Fruit fly (Drosophila melanogaster): ENCODE data around the gene CASK.

CASK gene

DNA sequence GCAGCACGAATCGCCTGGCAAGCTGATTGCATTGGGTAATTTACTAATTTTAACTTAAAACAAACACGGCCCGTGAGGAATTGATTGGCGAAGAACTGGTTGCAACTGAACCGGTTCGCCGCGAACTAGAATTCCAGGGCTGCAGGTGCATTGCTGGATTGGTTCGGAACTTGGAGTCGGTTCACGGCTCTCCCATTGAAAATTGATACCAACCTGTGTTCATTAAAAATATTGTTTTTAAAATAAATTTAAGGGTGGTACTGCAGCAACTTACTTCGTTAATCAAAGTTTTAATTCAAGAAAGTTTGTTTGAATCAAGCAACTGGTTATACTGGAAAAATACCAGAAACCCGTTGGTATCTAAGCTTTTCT, at the start of gene CASK (continued):
- TF ChIP-seq danr (GFP tag; IDR thresholded peaks at IDR 0.05): no peak
- no peak for TF ChIP-seq CG15011 (GFP tag; optimal IDR thresholded peaks at IDR 0.05)
- no peak for TF ChIP-seq org-1 (GFP tag; optimal IDR thresholded peaks at IDR 0.05)
- peak; percentile 20 for TF ChIP-seq Hmr (GFP tag; optimal IDR thresholded peaks at IDR 0.05)
- peak; percentile 55 for TF ChIP-seq BEAF-32 (GFP tag; optimal IDR thresholded peaks at IDR 0.05)
- no peak for TF ChIP-seq CG33557 (GFP tag; optimal IDR thresholded peaks at IDR 0.05)
- TF ChIP-seq Mes4 (GFP tag; optimal IDR thresholded peaks at IDR 0.05): peak; percentile 46
- TF ChIP-seq Ets97D (GFP tag; optimal IDR thresholded peaks at IDR 0.05): peak; percentile 57
- TF ChIP-seq tgo (GFP tag; IDR thresholded peaks at IDR 0.05): no peak
- no peak for TF ChIP-seq Rfx (GFP tag; IDR thresholded peaks at IDR 0.05)
- no peak for TF ChIP-seq lmd (GFP tag; IDR thresholded peaks at IDR 0.05)
- no peak for TF ChIP-seq chinmo (GFP tag; IDR thresholded peaks at IDR 0.05; ENCODE audit: partially characterized antibody)
- TF ChIP-seq Lpt (GFP tag; optimal IDR thresholded peaks at IDR 0.05): no peak
- no peak; the same call in 1 of the 2 replicates for TF ChIP-seq CG32767 (GFP tag; IDR thresholded peaks at IDR 0.05)
- no peak for TF ChIP-seq CG18476 (GFP tag; optimal IDR thresholded peaks at IDR 0.05)
- TF ChIP-seq klu (GFP tag; IDR thresholded peaks at IDR 0.05): no peak
- TF ChIP-seq CG13894 (tag; optimal IDR thresholded peaks at IDR 0.05): no peak
- TF ChIP-seq CG13775 (GFP tag; optimal IDR thresholded peaks at IDR 0.05): no peak
- TF ChIP-seq CG6689 (GFP tag; IDR thresholded peaks at IDR 0.05): no peak
- no peak for TF ChIP-seq GATAe (GFP tag; conservative IDR thresholded peaks at IDR 0.05)
- no peak for TF ChIP-seq CG6683 (GFP tag; optimal IDR thresholded peaks at IDR 0.05)
- TF ChIP-seq cg (GFP tag; optimal IDR thresholded peaks at IDR 0.05): peak; percentile 67
- TF ChIP-seq sens-2 (GFP tag; IDR thresholded peaks at IDR 0.05): no peak
- TF ChIP-seq CG12219 (GFP tag; optimal IDR thresholded peaks at IDR 0.05): no peak
- TF ChIP-seq ems (GFP tag; optimal IDR thresholded peaks at IDR 0.05): no peak
- no peak for TF ChIP-seq Hr39 (optimal IDR thresholded peaks at IDR 0.05)
- peak; percentile 80 for TF ChIP-seq bbx (GFP tag; IDR thresholded peaks at IDR 0.05; ENCODE audit: partially characterized antibody)
- no peak for TF ChIP-seq gsb (GFP tag; IDR thresholded peaks at IDR 0.05)
- no peak for TF ChIP-seq CG2199 (GFP tag; IDR thresholded peaks at IDR 0.05)
- TF ChIP-seq CG32772 (GFP tag; IDR thresholded peaks at IDR 0.05): no peak
- TF ChIP-seq CG10565 (GFP tag; optimal IDR thresholded peaks at IDR 0.05): no peak
- TF ChIP-seq tup (GFP tag; optimal IDR thresholded peaks at IDR 0.05): no peak
- 0 out of 2 replicates have a peak, but pooled peaks have one; percentile 9 for TF ChIP-seq slbo (GFP tag; IDR thresholded peaks at IDR 0.05)
- TF ChIP-seq CG17612 (GFP tag; IDR thresholded peaks at IDR 0.05): no peak
- no peak for TF ChIP-seq h (optimal IDR thresholded peaks at IDR 0.05)
- no peak for TF ChIP-seq HLH4C (GFP tag; IDR thresholded peaks at IDR 0.05; ENCODE audit: partially characterized antibody)
- TF ChIP-seq CG15269 (tag; optimal IDR thresholded peaks at IDR 0.05): no peak
- TF ChIP-seq slou (GFP tag; optimal IDR thresholded peaks at IDR 0.05): no peak
- TF ChIP-seq CG4854 (GFP tag; optimal IDR thresholded peaks at IDR 0.05): no peak
- no peak; the same call in none of the 2 replicates for TF ChIP-seq Scr (GFP tag; IDR thresholded peaks at IDR 0.05; ENCODE audit: partially characterized antibody)
- no peak for TF ChIP-seq CG2678 (tag; optimal IDR thresholded peaks at IDR 0.05)
- peak; percentile 4; the same call in 1 of the 3 replicates for TF ChIP-seq CG14860 (GFP tag; IDR thresholded peaks at IDR 0.05; ENCODE audit: partially characterized antibody)
- TF ChIP-seq CG14710 (tag; optimal IDR thresholded peaks at IDR 0.05): peak; percentile 40
- no peak for TF ChIP-seq CG13296 (GFP tag; optimal IDR thresholded peaks at IDR 0.05)
- no peak for TF ChIP-seq CG3407 (GFP tag; optimal IDR thresholded peaks at IDR 0.05)
- no peak for TF ChIP-seq vfl (GFP tag; optimal IDR thresholded peaks at IDR 0.05)
- TF ChIP-seq tna (GFP tag; IDR thresholded peaks at IDR 0.05; ENCODE audit: partially characterized antibody): no peak
- TF ChIP-seq PHDP (tag; optimal IDR thresholded peaks at IDR 0.05): no peak
- TF ChIP-seq HmgD (GFP tag; optimal IDR thresholded peaks at IDR 0.05): peak; percentile 8
- no peak for TF ChIP-seq CG11723 (GFP tag; optimal IDR thresholded peaks at IDR 0.05)
- TF ChIP-seq CG18262 (tag; optimal IDR thresholded peaks at IDR 0.05): no peak
- no peak for TF ChIP-seq Oaz (GFP tag; IDR thresholded peaks at IDR 0.05)
